Fruit fly (Drosophila melanogaster): ENCODE measurements around the gene Ucp4B.
A peak's percentile ranks its signal among the peaks of the same experiment; 100 is the strongest.

Gene Ucp4B

DNA sequence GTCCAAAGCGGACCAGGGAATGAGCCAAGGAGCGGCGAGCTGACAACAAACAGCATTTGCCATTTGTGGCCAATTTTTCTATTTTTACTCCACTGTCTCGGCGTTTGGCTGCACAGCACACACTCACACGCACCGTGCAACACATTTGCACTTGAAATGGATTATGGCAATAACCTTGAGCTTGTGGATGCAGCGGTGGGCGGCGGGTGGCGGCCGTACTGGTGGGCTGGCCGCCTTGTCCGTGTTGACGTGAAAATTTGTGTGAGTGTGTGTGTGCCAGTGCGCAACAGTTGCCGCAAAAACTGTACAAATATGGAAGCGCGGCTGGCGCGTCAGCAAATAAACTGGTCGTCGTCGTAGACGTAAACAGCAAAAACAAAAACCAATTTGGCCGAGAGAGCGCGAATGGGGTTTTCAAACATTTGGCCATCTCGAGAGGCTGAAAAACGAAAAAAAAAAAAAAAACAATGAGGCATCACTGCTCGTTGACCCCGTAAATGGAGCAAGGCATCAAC, 5.4 kb downstream of the Ucp4B start:
- peak; percentile 39; the same call in 1 of the 2 replicates for TF ChIP-seq Rfx (GFP tag; IDR thresholded peaks at IDR 0.05)
- peak; percentile 5 for TF ChIP-seq lab (GFP tag; optimal IDR thresholded peaks at IDR 0.05)
- TF ChIP-seq h (optimal IDR thresholded peaks at IDR 0.05) = no peak
- peak; percentile 50 for TF ChIP-seq Med (GFP tag)
- no peak for TF ChIP-seq odd (GFP tag; optimal IDR thresholded peaks at IDR 0.05)
- TF ChIP-seq row (GFP tag; IDR thresholded peaks at IDR 0.05) = no peak
- TF ChIP-seq CG34422 (GFP tag; IDR thresholded peaks at IDR 0.05) = 0 out of 3 replicates have a peak, but pooled peaks have one; percentile 19
- TF ChIP-seq CG9876 (GFP tag; optimal IDR thresholded peaks at IDR 0.05) = no peak
- 0 out of 3 replicates have a peak, but pooled peaks have one; percentile 31 for TF ChIP-seq gce (GFP tag; IDR thresholded peaks at IDR 0.05)
- no peak for TF ChIP-seq MESR4 (GFP tag; optimal IDR thresholded peaks at IDR 0.05)
- peak; percentile 16 for TF ChIP-seq cg (GFP tag; optimal IDR thresholded peaks at IDR 0.05)
- TF ChIP-seq CG1832 (GFP tag; optimal IDR thresholded peaks at IDR 0.05) = no peak
- peak; percentile 15 for TF ChIP-seq CG18599 (GFP tag; optimal IDR thresholded peaks at IDR 0.05)
- no peak for TF ChIP-seq danr (GFP tag; IDR thresholded peaks at IDR 0.05)
- TF ChIP-seq zen (tag; optimal IDR thresholded peaks at IDR 0.05) = no peak
- TF ChIP-seq CG32767 (GFP tag; IDR thresholded peaks at IDR 0.05) = no peak
- TF ChIP-seq HLH4C (GFP tag; IDR thresholded peaks at IDR 0.05; ENCODE audit: partially characterized antibody) = 0 out of 3 replicates have a peak, but pooled peaks have one; percentile 40
- no peak for TF ChIP-seq hkb (optimal IDR thresholded peaks at IDR 0.05)
- TF ChIP-seq hkb (GFP tag; IDR thresholded peaks at IDR 0.05) = 0 out of 2 replicates have a peak, but pooled peaks have one; percentile 12
- peak; percentile 71 for TF ChIP-seq ftz-f1 (GFP tag; optimal IDR thresholded peaks at IDR 0.05)
- TF ChIP-seq nom (GFP tag; optimal IDR thresholded peaks at IDR 0.05) = peak; percentile 12
- no peak for TF ChIP-seq CG11695 (GFP tag; IDR thresholded peaks at IDR 0.05)
- TF ChIP-seq CG10147 (GFP tag; optimal IDR thresholded peaks at IDR 0.05) = no peak
- no peak for TF ChIP-seq CG9609 (GFP tag; optimal IDR thresholded peaks at IDR 0.05)
- no peak for TF ChIP-seq CG14050 (GFP tag; IDR thresholded peaks at IDR 0.05)
- TF ChIP-seq crol (GFP tag; IDR thresholded peaks at IDR 0.05) = peak; percentile 40; the same call in 1 of the 2 replicates
- no peak for TF ChIP-seq CG10209 (GFP tag; optimal IDR thresholded peaks at IDR 0.05)
- 0 out of 3 replicates have a peak, but pooled peaks have one; percentile 46 for TF ChIP-seq CG6175 (GFP tag; IDR thresholded peaks at IDR 0.05)
- no peak for TF ChIP-seq dpn (GFP tag; optimal IDR thresholded peaks at IDR 0.05)
- peak; percentile 23 for TF ChIP-seq sens (GFP tag)
- 0 out of 2 replicates have a peak, but pooled peaks have one; percentile 26 for TF ChIP-seq CG10321 (GFP tag; IDR thresholded peaks at IDR 0.05)
- no peak for TF ChIP-seq bowl (GFP tag; IDR thresholded peaks at IDR 0.05)

DNA sequence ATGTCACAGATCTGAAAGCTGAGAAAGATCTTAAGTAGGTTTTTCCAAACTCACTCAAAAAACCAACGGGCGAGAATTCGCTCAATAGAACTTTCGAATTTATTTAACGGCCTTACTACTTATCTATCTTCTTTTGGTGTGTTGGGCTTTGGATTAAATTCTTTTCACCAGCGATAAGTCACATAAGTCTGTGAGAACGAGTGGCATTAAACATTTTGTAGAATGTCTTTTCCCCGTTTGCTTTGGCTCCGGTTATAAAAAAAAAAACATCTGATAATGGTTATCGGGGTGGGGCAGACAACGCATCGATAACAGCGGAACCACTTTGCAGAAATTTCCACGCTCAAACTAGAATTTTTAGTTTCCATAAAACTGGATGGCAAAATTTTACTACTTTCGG, 5.9 kb downstream of the Ucp4B start:
- TF ChIP-seq CG3163 (GFP tag; optimal IDR thresholded peaks at IDR 0.05) (no peak), GATAe (GFP tag; conservative IDR thresholded peaks at IDR 0.05) (peak; percentile 45), grn (GFP tag; optimal IDR thresholded peaks at IDR 0.05) (peak; percentile 5), Gug (GFP tag; IDR thresholded peaks at IDR 0.05) (no peak), Blimp-1 (GFP tag; optimal IDR thresholded peaks at IDR 0.05) (peak; percentile 48), crp (GFP tag; optimal IDR thresholded peaks at IDR 0.05) (no peak), z (GFP tag; IDR thresholded peaks at IDR 0.05) (peak; percentile 71; the same call in 1 of the 3 replicates), mirr (GFP tag; optimal IDR thresholded peaks at IDR 0.05) (peak; percentile 38), sd (tag; optimal IDR thresholded peaks at IDR 0.05) (peak; percentile 55), sqz (GFP tag; optimal IDR thresholded peaks at IDR 0.05) (peak; percentile 44), ash1 (GFP tag; optimal IDR thresholded peaks at IDR 0.05) (no peak), pfk (GFP tag; optimal IDR thresholded peaks at IDR 0.05) (no peak), exex (tag; optimal IDR thresholded peaks at IDR 0.05) (peak; percentile 54), CG34224 (GFP tag; IDR thresholded peaks at IDR 0.05; ENCODE audit: partially characterized antibody) (no peak)

Measured in whole organism, embryonic.